Worm (Caenorhabditis elegans): ENCODE measurements around the gene shw-3.

- TF ChIP-seq pha-4 (GFP tag; IDR thresholded peaks at IDR 0.05) (no peak), pha-4 (tag; optimal IDR thresholded peaks at IDR 0.05) (no peak), nhr-42 (GFP tag; IDR thresholded peaks at IDR 0.05) (no peak), lsy-2 (tag; optimal IDR thresholded peaks at IDR 0.05) (no peak), pqm-1 (tag; optimal IDR thresholded peaks at IDR 0.05) (no peak), zfp-3 (GFP tag; conservative IDR thresholded peaks at IDR 0.05) (no peak), lin-15B (tag; optimal IDR thresholded peaks at IDR 0.05) (no peak), unc-39 (tag; optimal IDR thresholded peaks at IDR 0.05) (no peak)
Measured at ce11 chrV:13022265-13022664, 35.3 kb upstream of the shw-3 start.
